Worm (Caenorhabditis elegans) whole organism, midembryonic: ENCODE results near the gene F46B3.15.

Experiments
- T22C8.4 ChIP-seq: fragments of 200-800 bp; sonication (Bioruptor generic); IDR thresholded peaks from 2 replicates; pipeline ENCODE4 v1.3.6; 2022; ENCODE audit warnings: missing genetic modification characterization, missing compliant biosample characterization
- cog-1 ChIP-seq: sonication (generic microtip); optimal IDR thresholded peaks from 2 replicates; lab custom pipeline; 2016; ENCODE audit warnings: missing genetic modification characterization, missing compliant biosample characterization
- flt-1 ChIP-seq: fragments of 200-800 bp; sonication (Bioruptor generic); IDR thresholded peaks from 2 replicates; pipeline ENCODE4 v1.3.6; 2022; ENCODE audit warnings: missing genetic modification characterization, missing compliant biosample characterization
- klf-2 ChIP-seq: fragments of 200-800 bp; sonication (Bioruptor generic); conservative IDR thresholded peaks from 2 replicates; pipeline ENCODE4 v1.3.6; 2022; ENCODE audit warnings: missing genetic modification reagents, missing genetic modification characterization, missing compliant biosample characterization
- med-1 ChIP-seq: sonication (generic microtip); optimal IDR thresholded peaks from 2 replicates; lab custom pipeline; 2017; ENCODE audit warnings: missing genetic modification characterization, mild to moderate bottlenecking, missing compliant biosample characterization, antibody characterized with exemption, missing genetic modification reagents; ENCODE audit not compliant: insufficient read depth
- ref-1 ChIP-seq: fragments of 200-800 bp; sonication (Bioruptor generic); conservative IDR thresholded peaks from 2 replicates; pipeline ENCODE4 v1.3.6; 2022; ENCODE audit warnings: missing genetic modification reagents, missing genetic modification characterization, missing compliant biosample characterization
- tab-1 ChIP-seq: fragments of 200-800 bp; sonication (Bioruptor generic); IDR thresholded peaks from 2 replicates; pipeline ENCODE4 v1.3.6; 2022; ENCODE audit warnings: missing genetic modification characterization, missing compliant biosample characterization
- ztf-23 ChIP-seq: fragments of 200-800 bp; sonication (Bioruptor generic); IDR thresholded peaks from 2 replicates; pipeline ENCODE4 v1.3.6; 2022; ENCODE audit warnings: missing genetic modification reagents, missing genetic modification characterization, missing compliant biosample characterization
- ztf-29 ChIP-seq: fragments of 200-800 bp; sonication (Bioruptor generic); IDR thresholded peaks from 2 replicates; pipeline ENCODE4 v1.3.6; 2022; ENCODE audit warnings: missing genetic modification reagents, missing genetic modification characterization, missing compliant biosample characterization

The F46B3.15 gene

ce11 chrV:20633619-20634018 lies at the start of gene F46B3.15:
Gene F46B3.15 (minus strand): TSS chrV:20633719.
- TF ChIP-seq ref-1 (GFP tag; lab: Robert Waterston, UW) (no peak), T22C8.4 (GFP tag; lab: Robert Waterston, UW) (no peak), flt-1 (GFP tag; lab: Robert Waterston, UW) (no peak), cog-1 (tag; lab: Kevin White, UChicago) (no peak), ztf-29 (GFP tag; lab: Robert Waterston, UW) (no peak), med-1 (GFP tag; lab: Kevin White, UChicago) (no peak), tab-1 (GFP tag; lab: Robert Waterston, UW) (no peak), klf-2 (GFP tag; lab: Robert Waterston, UW) (no peak), ztf-23 (no peak)

ce11 chrV:20682309-20682708 lies 48.8 kb upstream of the F46B3.15 start:
- TF ChIP-seq cog-1 (tag; lab: Kevin White, UChicago) (no peak), tab-1 (GFP tag; lab: Robert Waterston, UW) (no peak), med-1 (GFP tag; lab: Kevin White, UChicago) (no peak), T22C8.4 (GFP tag; lab: Robert Waterston, UW) (no peak), klf-2 (GFP tag; lab: Robert Waterston, UW) (no peak), flt-1 (GFP tag; lab: Robert Waterston, UW) (no peak), ztf-23 (no peak), ztf-29 (GFP tag; lab: Robert Waterston, UW) (no peak), ref-1 (GFP tag; lab: Robert Waterston, UW) (no peak)

DNA sequence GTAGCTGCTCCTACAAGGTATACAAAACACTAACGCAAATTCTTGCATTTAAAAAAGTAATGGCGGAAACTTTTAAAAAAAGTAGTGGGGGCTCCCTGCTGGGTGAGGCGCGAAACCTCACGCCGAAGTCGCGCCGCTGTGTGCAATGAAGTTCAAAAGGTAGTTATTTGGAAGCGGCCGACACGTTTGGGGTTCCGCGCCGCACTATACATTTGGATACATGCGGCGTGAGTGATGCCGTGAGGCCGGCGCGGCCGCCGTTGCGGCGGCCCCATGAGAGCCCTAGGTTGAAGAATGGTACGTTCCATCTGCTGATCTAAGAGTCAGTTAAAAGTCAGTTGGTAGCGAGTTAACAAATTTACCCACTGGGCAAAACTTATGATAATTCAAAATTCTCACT lies 48.3 kb upstream of the F46B3.15 start:
- no peak for TF ChIP-seq ztf-29 (GFP tag; lab: Robert Waterston, UW)
- TF ChIP-seq med-1 (GFP tag; lab: Kevin White, UChicago) = no peak
- no peak for TF ChIP-seq klf-2 (GFP tag; lab: Robert Waterston, UW)
- TF ChIP-seq cog-1 (tag; lab: Kevin White, UChicago) = no peak

DNA sequence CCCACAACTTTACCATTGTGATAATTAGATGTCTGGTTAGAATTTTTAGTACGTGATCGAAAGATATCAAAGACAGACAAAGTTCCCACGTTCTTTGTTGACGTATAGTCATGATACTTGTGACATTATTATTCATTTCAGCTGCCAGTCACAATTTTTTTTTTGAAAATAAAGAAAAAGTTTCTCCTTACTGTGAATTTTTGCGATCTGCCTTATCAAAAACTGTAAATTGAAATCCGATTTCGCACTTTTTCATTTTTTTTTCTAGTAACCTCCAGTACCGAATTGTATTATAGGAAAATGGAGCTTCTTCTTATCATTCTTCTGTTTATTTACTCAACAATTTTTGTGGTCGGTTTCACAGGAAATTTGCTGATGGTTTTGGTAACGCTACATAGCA lies 47.6 kb upstream of the F46B3.15 start, which contains the start of gene srsx-35:
srsx-35 (plus strand) TSS at position 301 of the 400 bp plus-strand sequence.
- no peak for TF ChIP-seq cog-1 (tag; lab: Kevin White, UChicago)

ce11 chrV:20680189-20680588 lies 46.7 kb upstream of the F46B3.15 start:
- no peak for TF ChIP-seq med-1 (GFP tag; lab: Kevin White, UChicago)
- no peak for TF ChIP-seq klf-2 (GFP tag; lab: Robert Waterston, UW)
- TF ChIP-seq cog-1 (tag; lab: Kevin White, UChicago) = no peak
- no peak for TF ChIP-seq ref-1 (GFP tag; lab: Robert Waterston, UW)

DNA sequence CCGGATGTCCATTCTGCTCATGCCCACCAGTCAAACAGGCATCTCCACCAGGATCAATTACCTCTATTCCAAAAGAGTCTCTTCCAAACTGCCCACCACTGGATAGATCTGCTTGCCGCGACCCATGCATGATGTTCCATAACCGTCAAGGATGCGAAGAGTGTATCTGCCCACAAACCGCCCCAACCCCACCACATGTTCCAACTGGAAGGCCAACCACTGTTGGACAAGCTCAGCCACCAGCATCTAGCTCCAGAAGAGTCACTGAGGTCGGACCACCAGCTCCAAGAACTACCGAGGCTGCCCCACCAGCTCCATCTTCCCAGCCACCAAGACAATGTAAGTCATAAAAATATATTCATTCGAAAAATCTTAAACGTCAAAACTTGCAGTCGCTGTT lies 37.1 kb upstream of the F46B3.15 start:
- TF ChIP-seq ztf-23 (no peak), ztf-29 (GFP tag; lab: Robert Waterston, UW) (no peak), klf-2 (GFP tag; lab: Robert Waterston, UW) (no peak), tab-1 (GFP tag; lab: Robert Waterston, UW) (no peak), ref-1 (GFP tag; lab: Robert Waterston, UW) (no peak), med-1 (GFP tag; lab: Kevin White, UChicago) (no peak), T22C8.4 (GFP tag; lab: Robert Waterston, UW) (no peak)

DNA sequence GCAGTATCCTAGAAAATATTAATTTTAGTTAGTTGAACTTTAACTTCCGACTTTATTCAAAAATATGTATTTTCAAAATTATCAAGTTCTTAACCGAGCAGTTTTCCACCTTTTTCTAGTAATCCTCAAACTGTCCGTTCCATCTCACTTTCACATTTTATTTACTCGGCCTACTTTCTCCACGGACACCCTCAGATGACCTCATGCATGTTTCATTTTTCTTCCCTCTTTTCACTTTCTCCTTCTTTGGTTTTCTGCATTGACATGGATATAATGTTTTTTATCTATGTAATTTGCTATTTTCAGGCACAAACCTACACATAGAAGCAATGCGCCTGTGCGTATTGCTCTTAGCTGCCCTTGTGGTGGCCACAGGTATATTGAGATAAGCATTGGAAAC lies 33.4 kb upstream of the F46B3.15 start, which contains the start of gene mlt-11:
mlt-11 (plus strand) TSS at position 301 of the 400 bp plus-strand sequence.
- no peak for TF ChIP-seq cog-1 (tag; lab: Kevin White, UChicago)
- TF ChIP-seq ref-1 (GFP tag; lab: Robert Waterston, UW) = no peak
- no peak for TF ChIP-seq med-1 (GFP tag; lab: Kevin White, UChicago)
- TF ChIP-seq ztf-29 (GFP tag; lab: Robert Waterston, UW) = no peak
- TF ChIP-seq T22C8.4 (GFP tag; lab: Robert Waterston, UW) = no peak
- TF ChIP-seq ztf-23 = no peak
- no peak for TF ChIP-seq tab-1 (GFP tag; lab: Robert Waterston, UW)
- no peak for TF ChIP-seq klf-2 (GFP tag; lab: Robert Waterston, UW)
- TF ChIP-seq flt-1 (GFP tag; lab: Robert Waterston, UW) = no peak

- TF ChIP-seq med-1 (GFP tag; lab: Kevin White, UChicago) (no peak), klf-2 (GFP tag; lab: Robert Waterston, UW) (no peak)
Observed at ce11 chrV:20664930-20665329, 31.4 kb upstream of the F46B3.15 start.

ce11 chrV:20663736-20664135 lies 30.2 kb upstream of the F46B3.15 start:
- TF ChIP-seq ztf-29 (GFP tag; lab: Robert Waterston, UW) = no peak
- no peak for TF ChIP-seq T22C8.4 (GFP tag; lab: Robert Waterston, UW)
- no peak for TF ChIP-seq med-1 (GFP tag; lab: Kevin White, UChicago)
- no peak for TF ChIP-seq flt-1 (GFP tag; lab: Robert Waterston, UW)
- no peak for TF ChIP-seq klf-2 (GFP tag; lab: Robert Waterston, UW)
- TF ChIP-seq tab-1 (GFP tag; lab: Robert Waterston, UW) = no peak
- no peak for TF ChIP-seq ztf-23
- TF ChIP-seq cog-1 (tag; lab: Kevin White, UChicago) = no peak
- no peak for TF ChIP-seq ref-1 (GFP tag; lab: Robert Waterston, UW)

DNA sequence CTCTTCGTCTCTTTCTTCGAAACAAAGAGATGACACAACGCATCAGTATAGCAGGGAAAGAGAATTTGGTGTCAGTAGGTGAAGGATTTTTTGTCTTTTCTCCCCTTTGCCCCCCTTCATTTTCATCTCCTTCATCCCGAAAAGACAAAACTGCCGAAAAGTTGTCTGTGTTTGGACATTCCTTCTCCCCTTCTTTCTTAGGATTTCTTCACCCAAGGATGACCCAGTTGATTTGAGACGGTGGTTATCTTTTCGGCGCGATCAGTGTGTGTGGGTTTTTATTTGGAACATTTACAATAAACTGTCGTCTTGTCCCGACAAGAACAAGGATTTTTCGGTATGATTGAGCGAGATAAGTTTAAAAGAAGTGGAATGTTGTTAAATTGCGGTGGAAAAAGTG lies 29.0 kb upstream of the F46B3.15 start:
- no peak for TF ChIP-seq ztf-23
- TF ChIP-seq ztf-29 (GFP tag; lab: Robert Waterston, UW) = no peak
- TF ChIP-seq cog-1 (tag; lab: Kevin White, UChicago) = no peak
- TF ChIP-seq flt-1 (GFP tag; lab: Robert Waterston, UW) = no peak
- no peak for TF ChIP-seq ref-1 (GFP tag; lab: Robert Waterston, UW)
- no peak for TF ChIP-seq med-1 (GFP tag; lab: Kevin White, UChicago)
- TF ChIP-seq tab-1 (GFP tag; lab: Robert Waterston, UW) = no peak
- TF ChIP-seq T22C8.4 (GFP tag; lab: Robert Waterston, UW) = no peak
- no peak for TF ChIP-seq klf-2 (GFP tag; lab: Robert Waterston, UW)
